Worm (Caenorhabditis elegans): ENCODE data around the gene B0024.4.

Gene B0024.4

DNA sequence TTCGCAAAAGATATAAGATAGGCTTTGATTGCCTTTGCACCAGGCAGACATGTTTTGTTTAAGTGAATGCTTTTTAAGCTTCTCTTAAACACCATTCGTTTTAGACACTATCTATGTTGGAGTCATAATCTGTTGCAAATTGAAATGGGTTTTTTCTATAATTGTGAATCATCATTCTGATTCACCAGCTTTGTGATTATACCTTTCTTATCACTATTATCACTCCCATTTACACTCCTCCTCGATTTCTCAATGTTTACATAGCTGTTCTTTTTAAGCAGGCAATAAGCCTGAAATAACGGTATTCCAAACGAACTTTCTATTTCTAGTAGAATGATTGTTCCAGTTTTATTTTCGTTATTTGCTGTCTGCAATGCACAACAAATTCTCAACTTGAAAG, at the start of gene B0024.4:
TSS of gene B0024.4 (plus strand) at position 301 of the 400 bp plus-strand sequence.
- TF ChIP-seq him-1 (tag; optimal IDR thresholded peaks at IDR 0.05): no peak

DNA sequence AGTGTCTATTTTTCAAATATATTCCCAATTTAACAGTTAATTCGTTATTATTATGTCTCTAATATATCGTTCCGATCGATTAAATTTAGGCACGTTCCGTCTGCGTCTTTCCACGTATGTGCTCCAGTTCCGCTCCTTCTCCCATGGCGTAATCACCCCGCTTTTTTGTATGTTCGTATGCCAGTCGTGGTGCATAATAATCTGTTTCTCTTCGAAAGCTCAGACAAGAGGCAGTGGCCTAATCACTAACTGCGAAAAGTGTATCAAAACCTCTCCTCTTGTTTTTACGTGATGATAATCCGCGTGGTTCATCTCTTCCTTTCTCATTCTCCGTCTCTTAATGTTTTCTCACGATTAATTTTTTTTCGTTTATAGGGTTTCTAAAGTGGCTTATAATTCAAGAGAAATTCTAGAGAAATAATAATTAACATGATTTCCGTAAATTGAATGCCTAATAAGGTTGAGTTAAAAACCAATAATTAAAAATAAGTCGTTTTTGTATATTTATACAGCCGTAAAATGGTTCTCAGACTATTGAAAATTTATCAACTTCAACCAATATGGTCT, 49.4 kb upstream of the B0024.4 start:
- TF ChIP-seq W03F9.2 (tag; optimal IDR thresholded peaks at IDR 0.05): no peak
- no peak for TF ChIP-seq him-1 (tag; optimal IDR thresholded peaks at IDR 0.05)
- no peak for TF ChIP-seq dao-5 (tag; optimal IDR thresholded peaks at IDR 0.05)

DNA sequence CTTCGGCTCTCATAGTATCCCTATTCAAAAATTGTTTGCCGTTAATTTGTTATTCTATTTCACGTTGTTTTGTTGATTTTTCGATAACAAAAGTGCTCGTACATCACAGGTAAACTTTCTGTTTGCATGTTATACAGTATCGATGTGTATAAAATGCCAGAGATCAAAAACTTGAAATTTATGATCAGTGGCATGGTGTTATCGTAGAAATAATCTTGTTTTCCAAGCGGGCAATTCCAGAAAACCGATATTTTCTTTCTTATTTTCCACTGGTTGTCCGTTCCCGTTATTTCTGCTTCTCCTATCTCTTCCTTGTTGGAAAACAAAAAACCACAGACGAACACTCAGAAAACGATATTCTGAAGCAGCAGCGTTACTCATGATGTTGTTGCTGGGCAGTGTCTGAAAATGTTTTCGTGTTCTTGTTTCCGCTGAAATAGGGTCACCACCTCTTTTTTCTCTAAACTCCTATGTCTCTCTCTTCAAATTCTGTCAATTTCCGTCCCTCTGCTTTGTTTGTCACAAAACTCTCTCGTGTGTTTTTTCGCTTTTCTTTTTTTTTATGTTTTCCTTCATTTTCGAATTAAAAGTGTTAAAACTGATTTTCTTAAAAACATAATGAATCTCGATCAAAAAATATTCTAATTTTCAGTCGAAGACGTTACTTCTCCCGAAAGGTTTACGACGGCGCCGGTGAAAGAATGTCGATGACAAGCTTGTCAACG, 48.8 kb upstream of the B0024.4 start, which contains the start of gene akt-1:
TSS of gene akt-1 (plus strand) at position 651 of the 725 bp plus-strand sequence.
- no peak for TF ChIP-seq W03F9.2 (tag; optimal IDR thresholded peaks at IDR 0.05)

DNA sequence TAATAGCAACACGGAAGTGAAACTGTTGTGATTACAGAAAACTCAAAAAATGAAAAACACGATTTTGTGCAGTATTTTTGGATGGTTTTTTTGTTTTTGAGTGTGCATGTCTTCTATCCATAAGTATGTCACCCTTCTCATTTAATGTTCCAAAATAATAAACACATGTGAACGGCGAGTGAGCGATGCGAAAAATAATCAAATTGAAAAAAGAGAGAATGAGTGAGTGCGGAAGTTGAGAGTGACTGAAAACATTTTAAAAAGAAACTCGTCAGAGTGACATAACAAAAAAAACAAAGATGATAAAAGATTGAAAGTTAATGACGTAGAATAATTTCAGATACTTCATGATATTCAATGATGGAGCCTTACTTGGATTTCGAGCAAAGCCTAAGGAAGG, 47.7 kb upstream of the B0024.4 start:
- TF ChIP-seq dao-5 (tag; optimal IDR thresholded peaks at IDR 0.05) (no peak), W03F9.2 (tag; optimal IDR thresholded peaks at IDR 0.05) (no peak), him-1 (tag; optimal IDR thresholded peaks at IDR 0.05) (no peak)

DNA sequence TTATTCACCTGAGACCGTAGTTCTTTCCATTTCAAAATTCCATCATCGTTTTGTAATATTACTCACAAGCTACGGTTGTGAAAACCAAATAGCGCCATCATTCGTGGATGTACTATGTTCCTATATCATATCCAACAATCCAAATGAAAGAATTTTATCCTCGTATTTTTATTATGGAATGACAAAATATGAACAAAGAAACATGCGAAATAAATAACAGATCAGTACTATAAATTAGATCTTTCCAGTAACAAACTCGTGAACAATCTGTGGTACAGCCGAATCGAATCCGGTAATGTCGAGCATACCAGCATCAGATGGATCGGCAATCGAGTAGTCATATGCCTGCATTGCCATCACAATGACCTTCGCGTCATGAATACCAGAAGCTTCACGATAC, 44.5 kb upstream of the B0024.4 start:
- no peak for TF ChIP-seq him-1 (tag; optimal IDR thresholded peaks at IDR 0.05)
- no peak for TF ChIP-seq dao-5 (tag; optimal IDR thresholded peaks at IDR 0.05)
- TF ChIP-seq W03F9.2 (tag; optimal IDR thresholded peaks at IDR 0.05): no peak

DNA sequence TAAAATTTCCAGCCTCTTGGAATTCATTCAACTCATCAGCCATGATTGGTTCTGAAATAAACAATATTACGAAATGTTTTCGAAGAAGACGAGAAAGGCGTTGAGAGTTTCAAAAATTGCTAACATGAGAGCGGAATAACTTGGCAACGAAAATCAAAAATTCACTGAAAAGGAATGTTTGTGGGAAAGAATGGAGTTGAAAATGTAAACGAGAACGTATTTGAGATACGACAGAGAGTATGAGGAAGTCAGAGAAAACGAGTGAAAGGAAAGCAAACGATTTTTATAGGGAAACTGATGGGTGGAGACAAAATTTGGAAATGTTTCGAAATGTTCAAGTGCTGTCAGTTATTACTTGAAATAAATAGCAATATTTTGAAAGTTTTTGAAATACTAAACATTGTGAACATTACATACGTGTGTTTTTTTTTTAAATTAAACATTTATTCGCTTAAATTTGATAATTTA, 42.2 kb upstream of the B0024.4 start, which contains the start of gene rop-1:
TSS of gene rop-1 (minus strand) at position 51 of the 468 bp plus-strand sequence.
- TF ChIP-seq W03F9.2 (tag; optimal IDR thresholded peaks at IDR 0.05) (no peak), dao-5 (tag; optimal IDR thresholded peaks at IDR 0.05) (no peak), him-1 (tag; optimal IDR thresholded peaks at IDR 0.05) (no peak)

DNA sequence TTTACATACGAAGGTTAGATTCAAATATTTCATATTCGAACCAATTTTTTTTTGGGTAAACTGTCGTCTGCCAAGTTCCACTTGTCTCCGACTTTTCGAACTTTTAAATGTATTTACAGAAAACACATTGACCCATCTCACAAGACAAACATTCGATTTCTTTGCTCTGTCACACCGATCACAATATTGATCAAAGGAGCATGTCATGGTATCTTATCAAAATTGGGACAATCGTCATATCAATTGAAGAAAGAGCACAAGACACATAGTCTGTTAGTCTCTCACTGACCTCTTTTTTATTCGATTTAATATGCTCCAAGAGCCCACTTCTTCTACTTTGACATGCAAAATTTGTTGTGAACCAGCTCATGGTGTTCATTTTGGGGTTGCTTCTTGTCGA, 41.1 kb upstream of the B0024.4 start, which contains the start of gene nhr-232:
TSS of gene nhr-232 (plus strand) at position 121 of the 400 bp plus-strand sequence.
- TF ChIP-seq W03F9.2 (tag; optimal IDR thresholded peaks at IDR 0.05): no peak
- TF ChIP-seq him-1 (tag; optimal IDR thresholded peaks at IDR 0.05): no peak
- TF ChIP-seq dao-5 (tag; optimal IDR thresholded peaks at IDR 0.05): no peak

DNA sequence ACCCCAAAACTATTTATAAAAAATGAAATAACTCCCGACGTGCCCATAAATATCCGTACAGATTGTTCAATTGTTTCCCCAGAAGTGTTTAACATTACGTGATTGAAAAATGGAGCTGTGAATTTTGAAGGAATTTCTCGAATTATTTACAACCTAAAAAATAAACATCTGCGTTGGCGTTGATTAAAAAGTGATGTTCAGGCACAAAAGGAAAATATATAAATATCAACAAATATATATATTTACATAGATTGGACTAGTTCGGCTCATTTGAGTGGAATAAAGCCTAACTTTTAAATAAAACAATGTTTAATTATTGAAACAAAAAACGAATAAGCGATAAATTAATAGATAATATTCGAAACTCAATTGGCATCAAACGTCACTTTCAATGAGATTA, 36.7 kb upstream of the B0024.4 start, which contains the start of gene sri-18:
TSS of gene sri-18 (minus strand) at position 101 of the 400 bp plus-strand sequence.
- TF ChIP-seq him-1 (tag; optimal IDR thresholded peaks at IDR 0.05) (peak; percentile 15), W03F9.2 (tag; optimal IDR thresholded peaks at IDR 0.05) (no peak), dao-5 (tag; optimal IDR thresholded peaks at IDR 0.05) (no peak)

DNA sequence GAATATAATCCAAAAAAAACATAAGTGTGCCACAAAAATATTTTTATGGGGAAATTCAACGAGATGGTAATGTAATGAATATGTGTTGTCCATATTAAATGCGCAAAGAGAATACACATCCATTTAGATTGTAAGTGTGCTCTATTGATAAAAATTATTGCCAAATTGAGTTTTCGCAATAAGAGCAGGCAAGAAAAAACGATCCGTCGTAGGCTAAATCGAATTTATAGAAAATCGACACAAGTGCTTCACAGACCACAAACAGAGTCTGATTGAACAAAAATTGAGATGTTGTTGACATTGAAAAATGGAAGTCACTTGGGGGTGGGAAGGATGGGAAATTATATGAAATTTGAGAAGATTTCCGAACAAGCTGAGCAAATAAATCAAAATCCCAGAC, 32.2 kb upstream of the B0024.4 start:
- TF ChIP-seq him-1 (tag; optimal IDR thresholded peaks at IDR 0.05): no peak
- no peak for TF ChIP-seq dao-5 (tag; optimal IDR thresholded peaks at IDR 0.05)
- TF ChIP-seq W03F9.2 (tag; optimal IDR thresholded peaks at IDR 0.05): no peak

DNA sequence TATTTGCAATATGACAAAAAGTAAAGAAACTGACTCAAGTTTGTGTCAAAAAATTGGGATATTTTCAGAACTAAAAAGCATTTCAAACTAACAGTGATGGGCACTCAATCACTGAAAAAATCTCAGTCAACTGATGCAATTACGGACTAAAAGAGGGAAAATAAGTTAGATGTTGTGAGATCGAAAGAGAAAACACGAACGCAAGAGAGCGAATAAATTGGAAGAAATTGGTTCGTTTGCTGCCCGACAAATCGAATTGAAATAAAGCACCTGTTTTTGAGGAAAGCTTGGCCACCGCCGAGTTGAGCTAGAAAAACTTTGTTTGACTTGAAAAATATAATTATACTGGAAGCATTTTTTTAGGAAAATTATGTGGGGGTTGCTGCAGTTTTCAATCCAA, 31.1 kb upstream of the B0024.4 start:
- TF ChIP-seq W03F9.2 (tag; optimal IDR thresholded peaks at IDR 0.05): no peak
- TF ChIP-seq him-1 (tag; optimal IDR thresholded peaks at IDR 0.05): no peak
- TF ChIP-seq dao-5 (tag; optimal IDR thresholded peaks at IDR 0.05): no peak

DNA sequence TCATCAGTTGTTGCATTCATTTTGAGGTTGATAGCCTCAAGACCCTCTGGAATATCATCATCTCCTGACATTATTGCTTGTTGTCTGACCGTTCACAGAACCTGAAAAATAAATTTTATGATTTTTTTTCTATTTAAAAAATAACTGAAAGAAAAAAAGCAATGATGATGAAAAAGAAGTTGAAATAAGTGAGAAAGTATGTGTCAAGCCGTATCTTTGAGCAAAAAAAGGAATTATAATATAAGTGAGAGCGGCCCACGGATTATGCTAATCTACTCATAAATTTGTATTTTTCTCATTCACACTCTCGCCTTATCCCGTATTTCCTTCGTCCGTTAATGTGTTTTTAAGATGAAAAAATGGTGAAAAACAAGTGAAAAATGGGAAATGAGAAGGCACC, 27.0 kb upstream of the B0024.4 start, which contains the start of gene ric-4:
TSS of gene ric-4 (minus strand) at position 101 of the 400 bp plus-strand sequence.
- TF ChIP-seq W03F9.2 (tag; optimal IDR thresholded peaks at IDR 0.05) (no peak), dao-5 (tag; optimal IDR thresholded peaks at IDR 0.05) (no peak), him-1 (tag; optimal IDR thresholded peaks at IDR 0.05) (no peak)

DNA sequence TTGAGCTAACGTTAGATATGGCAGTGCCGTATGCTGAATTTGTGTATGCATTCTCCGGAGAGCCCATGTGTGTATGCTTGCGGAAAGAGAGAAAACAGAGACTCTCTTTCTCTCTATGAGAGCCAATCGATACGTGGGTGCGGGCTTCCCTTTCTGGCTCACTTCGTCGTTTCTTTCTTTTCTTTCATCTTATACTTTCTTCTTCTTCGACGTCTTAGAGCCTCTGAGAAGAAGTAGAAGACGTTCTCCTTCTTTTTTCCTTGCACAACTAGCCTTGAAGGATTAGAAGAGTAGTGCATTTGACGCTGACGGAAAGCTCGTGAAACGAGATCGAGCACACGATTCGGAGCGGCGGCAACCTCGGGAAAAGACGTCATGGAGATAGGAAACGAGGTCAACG, 23.4 kb upstream of the B0024.4 start:
- TF ChIP-seq dao-5 (tag; optimal IDR thresholded peaks at IDR 0.05) (no peak), him-1 (tag; optimal IDR thresholded peaks at IDR 0.05) (peak; percentile 46)

DNA sequence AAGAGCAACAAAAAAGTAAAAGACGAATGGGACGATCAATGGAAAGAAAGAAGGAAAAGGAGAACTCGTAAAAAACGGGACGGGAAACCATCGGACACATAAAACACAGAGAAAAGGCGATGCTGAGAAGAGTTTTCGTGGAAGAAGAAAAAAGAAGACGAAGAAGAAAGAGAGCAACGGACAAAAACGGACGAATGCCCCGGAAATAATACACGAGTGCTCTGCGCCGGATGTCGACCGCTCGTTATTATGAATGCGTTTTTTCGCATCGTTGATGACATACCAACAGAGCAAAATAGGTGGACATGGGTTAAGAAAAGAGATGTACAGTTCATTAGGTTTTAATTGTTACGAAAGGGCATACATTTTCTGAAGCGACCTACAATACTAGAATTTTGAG, 21.6 kb upstream of the B0024.4 start, which contains the start of gene Y22F5A.11:
TSS of gene Y22F5A.11 (minus strand) at position 28 of the 400 bp plus-strand sequence.
- TF ChIP-seq dao-5 (tag; optimal IDR thresholded peaks at IDR 0.05): no peak
- TF ChIP-seq him-1 (tag; optimal IDR thresholded peaks at IDR 0.05): no peak
- TF ChIP-seq W03F9.2 (tag; optimal IDR thresholded peaks at IDR 0.05): no peak

DNA sequence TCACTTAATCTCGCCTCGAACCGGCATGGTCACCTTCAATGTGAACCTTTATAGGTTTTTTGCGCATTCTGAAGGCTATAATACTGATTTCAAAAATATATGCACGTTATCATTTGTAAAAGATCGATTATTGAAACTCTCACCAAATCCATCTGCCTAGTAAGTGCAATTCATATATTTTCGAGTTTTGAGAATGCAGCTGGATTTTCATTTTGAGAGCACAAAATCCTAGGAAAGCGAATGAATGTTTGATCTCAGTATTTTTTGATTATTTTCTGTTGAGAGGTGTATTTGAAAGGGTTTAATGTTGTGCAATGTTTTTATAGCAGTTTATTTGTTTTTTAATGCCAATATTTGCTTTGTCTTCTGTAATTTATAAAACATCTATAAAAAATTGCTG, 21.2 kb upstream of the B0024.4 start:
- TF ChIP-seq him-1 (tag; optimal IDR thresholded peaks at IDR 0.05) (no peak), W03F9.2 (tag; optimal IDR thresholded peaks at IDR 0.05) (no peak), dao-5 (tag; optimal IDR thresholded peaks at IDR 0.05) (no peak)
